Fruit fly (Drosophila melanogaster): ENCODE measurements around the gene Hsc70-4.

Hsc70-4 gene

dm6 chr3R:15275158-15275623, 32.7 kb downstream of the Hsc70-4 start, which contains the start of the genes Cp190 and CG4338 (continued):
- TF ChIP-seq chinmo (GFP tag; IDR thresholded peaks at IDR 0.05; ENCODE audit: partially characterized antibody) (0 out of 4 replicates have a peak, but pooled peaks have one; percentile 68), CG17829 (tag; optimal IDR thresholded peaks at IDR 0.05) (peak; percentile 99), row (GFP tag; IDR thresholded peaks at IDR 0.05) (peak; percentile 98), Awh (GFP tag; IDR thresholded peaks at IDR 0.05) (peak; percentile 94), cato (GFP tag; optimal IDR thresholded peaks at IDR 0.05; ENCODE audit: borderline replicate concordance) (peak; percentile 96), CG15479 (GFP tag; optimal IDR thresholded peaks at IDR 0.05) (peak; percentile 81), Ets97D (GFP tag; optimal IDR thresholded peaks at IDR 0.05) (peak; percentile 94), slou (GFP tag; optimal IDR thresholded peaks at IDR 0.05) (peak; percentile 91), sqz (GFP tag; optimal IDR thresholded peaks at IDR 0.05) (peak; percentile 99), CG13123 (GFP tag; optimal IDR thresholded peaks at IDR 0.05) (peak; percentile 95), eve (GFP tag; optimal IDR thresholded peaks at IDR 0.05) (peak in 1 of 2 experiments; percentile 61), CG16813 (GFP tag; IDR thresholded peaks at IDR 0.05; ENCODE audit: partially characterized antibody) (peak; percentile 85), ac (GFP tag; optimal IDR thresholded peaks at IDR 0.05) (peak; percentile 91), pita (GFP tag; optimal IDR thresholded peaks at IDR 0.05) (no peak), CG1792 (GFP tag; optimal IDR thresholded peaks at IDR 0.05) (peak; percentile 84), CG4707 (GFP tag; optimal IDR thresholded peaks at IDR 0.05) (peak; percentile 92), Elba2 (GFP tag; optimal IDR thresholded peaks at IDR 0.05) (peak; percentile 94), H15 (GFP tag; IDR thresholded peaks at IDR 0.05) (peak; percentile 87), caup (GFP tag; optimal IDR thresholded peaks at IDR 0.05; ENCODE audit: severe bottlenecking) (peak; percentile 97), CG2678 (tag; optimal IDR thresholded peaks at IDR 0.05) (peak; percentile 99), zfh1 (GFP tag; IDR thresholded peaks at IDR 0.05) (peak; percentile 96), insv (GFP tag; optimal IDR thresholded peaks at IDR 0.05) (peak in 1 of 2 experiments; percentile 85), CG6254 (GFP tag; optimal IDR thresholded peaks at IDR 0.05) (peak; percentile 93), nerfin-2 (GFP tag; IDR thresholded peaks at IDR 0.05; ENCODE audit: partially characterized antibody) (peak; percentile 53; the same call in 1 of the 2 replicates), tx (GFP tag; optimal IDR thresholded peaks at IDR 0.05) (peak; percentile 89), amos (GFP tag; IDR thresholded peaks at IDR 0.05; ENCODE audit: partially characterized antibody) (peak; percentile 88), CG6854 (GFP tag; optimal IDR thresholded peaks at IDR 0.05) (peak; percentile 95), Rx (GFP tag; IDR thresholded peaks at IDR 0.05) (peak; percentile 89), fd64A (GFP tag; optimal IDR thresholded peaks at IDR 0.05) (peak; percentile 85), CG11247 (GFP tag; IDR thresholded peaks at IDR 0.05) (peak; percentile 95), ci (GFP tag; IDR thresholded peaks at IDR 0.05) (peak; percentile 95), CG9932 (GFP tag; IDR thresholded peaks at IDR 0.05) (peak; percentile 98), Hr3 (GFP tag; optimal IDR thresholded peaks at IDR 0.05) (peak; percentile 98), ftz-f1 (GFP tag; optimal IDR thresholded peaks at IDR 0.05) (peak; percentile 63), Nf-YB (GFP tag; optimal IDR thresholded peaks at IDR 0.05) (peak; percentile 89), CG13424 (tag; optimal IDR thresholded peaks at IDR 0.05) (peak; percentile 99), chif (GFP tag; optimal IDR thresholded peaks at IDR 0.05) (peak; percentile 84 to 95), CG1832 (GFP tag; optimal IDR thresholded peaks at IDR 0.05) (no peak), Dp (GFP tag; optimal IDR thresholded peaks at IDR 0.05) (peak; percentile 52), Gug (GFP tag; IDR thresholded peaks at IDR 0.05) (peak; percentile 92), NfI (GFP tag; optimal IDR thresholded peaks at IDR 0.05) (peak; percentile 98), dmrt11E (tag; optimal IDR thresholded peaks at IDR 0.05) (peak; percentile 99), stwl (tag; optimal IDR thresholded peaks at IDR 0.05) (peak; percentile 87), HLH54F (GFP tag; optimal IDR thresholded peaks at IDR 0.05) (peak; percentile 90), CG34422 (GFP tag; IDR thresholded peaks at IDR 0.05) (peak; percentile 96), CG30431 (GFP tag; optimal IDR thresholded peaks at IDR 0.05) (peak; percentile 95), sna (GFP tag; IDR thresholded peaks at IDR 0.05; ENCODE audit: partially characterized antibody) (no peak; the same call in 1 of the 2 replicates), CG10959 (GFP tag; IDR thresholded peaks at IDR 0.05) (peak; percentile 95), sima (GFP tag; optimal IDR thresholded peaks at IDR 0.05) (peak; percentile 75), da (GFP tag; optimal IDR thresholded peaks at IDR 0.05) (peak; percentile 73)
